Worm (Caenorhabditis elegans) whole organism, mixed stage, embryonic: ENCODE data around the gene rab-14.

Experiments
- M03D4.4 ChIP-seq: sonication (generic microtip); optimal IDR thresholded peaks from 2 replicates; lab custom pipeline; 2017; ENCODE audit warnings: mild to moderate bottlenecking, missing genetic modification characterization, missing compliant biosample characterization
- bed-3 ChIP-seq: fragments of 200-800 bp; sonication (Bioruptor generic); optimal IDR thresholded peaks from 3 replicates; lab custom pipeline; 2018; ENCODE audit warnings: mild to moderate bottlenecking, missing genetic modification characterization, moderate library complexity, missing compliant biosample characterization
- blmp-1 ChIP-seq: fragments of 150-350 bp; optimal IDR thresholded peaks from 2 replicates; lab custom pipeline; 2014; ENCODE audit warnings: missing biosample characterization, missing genetic modification characterization
- ceh-39 ChIP-seq: fragments of 150-350 bp; optimal IDR thresholded peaks from 2 replicates; lab custom pipeline; 2014; ENCODE audit warnings: missing biosample characterization, missing genetic modification characterization
- ceh-43 ChIP-seq: fragments of 200-800 bp; sonication (Bioruptor generic); optimal IDR thresholded peaks from 2 replicates; lab custom pipeline; 2018; ENCODE audit warnings: mild to moderate bottlenecking, missing genetic modification characterization, moderate library complexity, missing compliant biosample characterization
- ceh-83 ChIP-seq: fragments of 200-800 bp; sonication (Bioruptor generic); optimal IDR thresholded peaks from 2 replicates; lab custom pipeline; 2018; ENCODE audit warnings: mild to moderate bottlenecking, missing genetic modification characterization, missing compliant biosample characterization
- ces-1 ChIP-seq: fragments of 150-350 bp; optimal IDR thresholded peaks from 2 replicates; lab custom pipeline; 2014; ENCODE audit warnings: missing biosample characterization, missing genetic modification reagents, missing genetic modification characterization
- cnd-1 ChIP-seq: fragments of 200-800 bp; sonication (Bioruptor generic); optimal IDR thresholded peaks from 2 replicates; lab custom pipeline; 2018; ENCODE audit warnings: mild to moderate bottlenecking, missing genetic modification characterization, missing compliant biosample characterization
- drap-1 ChIP-seq: fragments of 200-800 bp; sonication (Bioruptor generic); optimal IDR thresholded peaks from 3 replicates; lab custom pipeline; 2018; ENCODE audit warnings: mild to moderate bottlenecking, missing genetic modification characterization, missing compliant biosample characterization
- elt-1 ChIP-seq: sonication (generic microtip); optimal IDR thresholded peaks from 2 replicates; lab custom pipeline; 2017; ENCODE audit warnings: missing genetic modification characterization, mild to moderate bottlenecking, missing compliant biosample characterization, antibody characterized with exemption, moderate library complexity, borderline replicate concordance; ENCODE audit not compliant: insufficient read depth
- flh-1 ChIP-seq: fragments of 200-800 bp; sonication (Bioruptor generic); optimal IDR thresholded peaks from 2 replicates; lab custom pipeline; 2018; ENCODE audit warnings: mild to moderate bottlenecking, missing genetic modification characterization, moderate library complexity, missing compliant biosample characterization
- ham-2 ChIP-seq: fragments of 200-800 bp; sonication (Bioruptor generic); optimal IDR thresholded peaks from 2 replicates; lab custom pipeline; 2018; ENCODE audit warnings: mild to moderate bottlenecking, missing genetic modification characterization, missing compliant biosample characterization
- hlh-1 ChIP-seq: fragments of 150-350 bp; optimal IDR thresholded peaks from 2 replicates; lab custom pipeline; 2014; ENCODE audit warnings: missing biosample characterization, missing genetic modification reagents, missing genetic modification characterization
- lin-13 ChIP-seq: fragments of 150-350 bp; optimal IDR thresholded peaks from 2 replicates; lab custom pipeline; 2014; ENCODE audit warnings: missing biosample characterization, missing genetic modification characterization
- lin-32 ChIP-seq: fragments of 200-800 bp; sonication (Bioruptor generic); optimal IDR thresholded peaks from 2 replicates; lab custom pipeline; 2018; ENCODE audit warnings: mild to moderate bottlenecking, missing genetic modification characterization, missing compliant biosample characterization
- lsy-2 ChIP-seq: fragments of 150-350 bp; optimal IDR thresholded peaks from 2 replicates; lab custom pipeline; 2014; ENCODE audit warnings: missing biosample characterization, missing genetic modification characterization
- mep-1 ChIP-seq: fragments of 150-350 bp; optimal IDR thresholded peaks from 2 replicates; lab custom pipeline; 2017; ENCODE audit warnings: missing biosample characterization, missing genetic modification reagents, missing genetic modification characterization, inconsistent platforms
- mls-2 ChIP-seq: sonication (generic microtip); optimal IDR thresholded peaks from 2 replicates; lab custom pipeline; 2016; ENCODE audit warnings: mild to moderate bottlenecking, missing genetic modification characterization, moderate library complexity, missing compliant biosample characterization
- nhr-12 ChIP-seq: fragments of 150-350 bp; optimal IDR thresholded peaks from 2 replicates; lab custom pipeline; 2014; ENCODE audit warnings: missing biosample characterization, missing genetic modification characterization
- nhr-2 ChIP-seq: fragments of 150-350 bp; optimal IDR thresholded peaks from 2 replicates; lab custom pipeline; 2014; ENCODE audit warnings: missing biosample characterization, missing genetic modification characterization
- nhr-237 ChIP-seq: fragments of 150-350 bp; optimal IDR thresholded peaks from 2 replicates; lab custom pipeline; 2014; ENCODE audit warnings: missing biosample characterization, missing genetic modification characterization
- nhr-28 ChIP-seq: fragments of 150-350 bp; optimal IDR thresholded peaks from 2 replicates; lab custom pipeline; 2014; ENCODE audit warnings: missing biosample characterization, missing genetic modification characterization
- nhr-76 ChIP-seq: sonication (generic microtip); optimal IDR thresholded peaks from 2 replicates; lab custom pipeline; 2017; ENCODE audit warnings: missing biosample characterization, missing genetic modification characterization
- pha-4 ChIP-seq: fragments of 150-350 bp; optimal IDR thresholded peaks from 2 replicates; lab custom pipeline; 2018; ENCODE audit warnings: missing biosample characterization, missing genetic modification reagents, missing genetic modification characterization
- sem-2 ChIP-seq: fragments of 200-800 bp; sonication (Bioruptor generic); optimal IDR thresholded peaks from 2 replicates; lab custom pipeline; 2018; ENCODE audit warnings: mild to moderate bottlenecking, missing genetic modification characterization, missing compliant biosample characterization
- snpc-4 ChIP-seq: fragments of 150-350 bp; optimal IDR thresholded peaks from 2 replicates; lab custom pipeline; 2014; ENCODE audit warnings: missing biosample characterization, missing genetic modification characterization
- sptf-1 ChIP-seq: sonication (generic microtip); optimal IDR thresholded peaks from 2 replicates; lab custom pipeline; 2017; ENCODE audit warnings: mild to moderate bottlenecking, missing genetic modification characterization, moderate library complexity, missing compliant biosample characterization
- tbx-8 ChIP-seq: fragments of 200-800 bp; sonication (Bioruptor generic); optimal IDR thresholded peaks from 2 replicates; lab custom pipeline; 2018; ENCODE audit warnings: mild to moderate bottlenecking, missing genetic modification characterization, moderate library complexity, missing compliant biosample characterization
- unc-120 ChIP-seq: sonication (generic microtip); optimal IDR thresholded peaks from 2 replicates; lab custom pipeline; 2017; ENCODE audit warnings: missing genetic modification characterization, missing compliant biosample characterization; ENCODE audit not compliant: poor library complexity, severe bottlenecking
- unc-39 ChIP-seq: fragments of 150-350 bp; optimal IDR thresholded peaks from 2 replicates; lab custom pipeline; 2014; ENCODE audit warnings: missing biosample characterization, missing genetic modification characterization
- unc-62 ChIP-seq: fragments of 150-350 bp; optimal IDR thresholded peaks from 2 replicates; lab custom pipeline; 2014; ENCODE audit warnings: missing biosample characterization, missing genetic modification reagents, missing genetic modification characterization
- zip-8 ChIP-seq: fragments of 150-350 bp; optimal IDR thresholded peaks from 2 replicates; lab custom pipeline; 2014; ENCODE audit warnings: missing biosample characterization, missing genetic modification characterization
- ztf-11 ChIP-seq: fragments of 150-350 bp; optimal IDR thresholded peaks from 2 replicates; lab custom pipeline; 2014; ENCODE audit warnings: missing biosample characterization, missing genetic modification characterization

rab-14 gene

DNA sequence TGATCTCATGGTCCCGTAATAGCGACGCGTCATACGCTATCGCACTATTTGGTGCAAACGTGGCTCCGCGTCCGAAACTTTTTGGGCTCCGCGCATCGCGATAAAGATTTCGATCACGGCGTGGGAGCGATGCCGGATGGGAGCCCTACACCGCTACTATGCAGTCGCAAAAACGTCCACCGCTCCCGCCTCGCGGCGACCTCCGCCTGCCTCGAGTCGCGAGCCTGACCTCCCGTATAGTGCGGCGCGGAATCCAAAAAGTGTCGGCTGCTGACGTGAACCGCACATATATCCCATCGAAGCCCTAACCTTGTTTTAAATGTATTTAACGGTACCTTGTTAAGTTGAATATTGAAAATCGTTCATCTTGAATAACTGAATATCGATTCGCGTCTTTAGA is 44.0 kb upstream of the rab-14 start:
- TF ChIP-seq ceh-39 (tag; lab: Kevin White, UChicago) (no peak), sptf-1 (tag; lab: Kevin White, UChicago) (no peak), snpc-4 (no peak), lsy-2 (tag; lab: Kevin White, UChicago) (no peak), ces-1 (no peak), hlh-1 (tag; lab: Kevin White, UChicago) (no peak), unc-120 (tag; lab: Kevin White, UChicago) (no peak), ham-2 (no peak), sem-2 (GFP tag; lab: Kevin White, UChicago) (no peak), pha-4 (tag; lab: Kevin White, UChicago) (no peak), nhr-28 (tag; lab: Kevin White, UChicago) (no peak), tbx-8 (GFP tag; lab: Kevin White, UChicago) (no peak)

- TF ChIP-seq pha-4 (tag; lab: Kevin White, UChicago), result no peak
- TF ChIP-seq M03D4.4 (tag; lab: Kevin White, UChicago), result no peak
- no peak for TF ChIP-seq elt-1 (tag; lab: Kevin White, UChicago)
- TF ChIP-seq tbx-8 (GFP tag; lab: Kevin White, UChicago), result no peak
- TF ChIP-seq blmp-1 (tag; lab: Kevin White, UChicago), result no peak
- TF ChIP-seq ztf-11 (tag; lab: Kevin White, UChicago), result no peak
- no peak for TF ChIP-seq cnd-1 (tag; lab: Kevin White, UChicago)
- TF ChIP-seq nhr-12 (tag; lab: Kevin White, UChicago), result no peak
- no peak for TF ChIP-seq hlh-1 (tag; lab: Kevin White, UChicago)
- no peak for TF ChIP-seq ceh-39 (tag; lab: Kevin White, UChicago)
- no peak for TF ChIP-seq unc-62 (GFP tag; lab: Kevin White, UChicago)
- no peak for TF ChIP-seq zip-8 (tag; lab: Kevin White, UChicago)
- TF ChIP-seq snpc-4, result no peak
These were observed 40.8 kb upstream of the rab-14 start, which contains the start of gene F59D12.5 for ce11 chrX:15647276-15647675. F59D12.5 (minus strand) TSS chrX:15647369.

ce11 chrX:15642638-15643037 is 36.2 kb upstream of the rab-14 start, which contains the start of gene H08J19.1:
H08J19.1 (plus strand) TSS chrX:15642938.
- no peak for TF ChIP-seq snpc-4
- no peak for TF ChIP-seq zip-8 (tag; lab: Kevin White, UChicago)
- TF ChIP-seq bed-3, result no peak
- no peak for TF ChIP-seq mls-2 (tag; lab: Kevin White, UChicago)
- TF ChIP-seq lin-32 (GFP tag; lab: Kevin White, UChicago), result no peak
- no peak for TF ChIP-seq nhr-2 (tag; lab: Kevin White, UChicago)
- TF ChIP-seq pha-4 (tag; lab: Kevin White, UChicago), result no peak
- no peak for TF ChIP-seq M03D4.4 (tag; lab: Kevin White, UChicago)
- no peak for TF ChIP-seq lin-13 (tag; lab: Kevin White, UChicago)
- TF ChIP-seq blmp-1 (tag; lab: Kevin White, UChicago), result no peak
- TF ChIP-seq flh-1 (GFP tag; lab: Kevin White, UChicago), result no peak
- no peak for TF ChIP-seq nhr-12 (tag; lab: Kevin White, UChicago)
- TF ChIP-seq nhr-237, result no peak
- no peak for TF ChIP-seq ceh-43 (GFP tag; lab: Kevin White, UChicago)
- no peak for TF ChIP-seq ceh-83 (GFP tag; lab: Kevin White, UChicago)
- no peak for TF ChIP-seq unc-62 (GFP tag; lab: Kevin White, UChicago)
- TF ChIP-seq ztf-11 (tag; lab: Kevin White, UChicago), result no peak
- no peak for TF ChIP-seq tbx-8 (GFP tag; lab: Kevin White, UChicago)
- no peak for TF ChIP-seq cnd-1 (tag; lab: Kevin White, UChicago)
- TF ChIP-seq unc-39 (tag; lab: Kevin White, UChicago), result no peak

DNA sequence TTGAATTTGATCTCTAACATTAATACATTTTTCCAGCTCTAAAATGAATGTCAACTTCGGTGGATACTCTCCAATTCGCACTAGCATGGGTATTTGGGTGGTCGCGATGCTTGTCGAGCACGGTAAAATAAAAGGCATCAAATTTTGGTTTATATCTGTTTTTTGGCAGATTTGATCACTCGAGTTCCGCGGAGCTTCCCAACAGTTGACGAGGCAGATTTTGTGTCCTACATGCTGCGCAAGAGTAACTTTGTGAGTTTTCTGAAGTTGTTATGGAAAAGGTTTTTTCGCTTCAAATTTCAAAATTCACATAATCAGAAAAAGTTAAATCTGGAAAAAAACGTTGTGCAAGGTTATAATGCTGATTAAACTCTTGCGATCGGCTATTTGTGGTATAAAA is 34.9 kb upstream of the rab-14 start:
- TF ChIP-seq hlh-1 (tag; lab: Kevin White, UChicago) (no peak), mep-1 (no peak), lin-32 (GFP tag; lab: Kevin White, UChicago) (no peak), nhr-237 (no peak), lin-13 (tag; lab: Kevin White, UChicago) (no peak), drap-1 (GFP tag; lab: Kevin White, UChicago) (no peak), mls-2 (tag; lab: Kevin White, UChicago) (no peak), blmp-1 (tag; lab: Kevin White, UChicago) (no peak), zip-8 (tag; lab: Kevin White, UChicago) (no peak), ceh-39 (tag; lab: Kevin White, UChicago) (no peak), bed-3 (no peak), ztf-11 (tag; lab: Kevin White, UChicago) (no peak), nhr-76 (tag; lab: Kevin White, UChicago) (no peak), nhr-12 (tag; lab: Kevin White, UChicago) (no peak), unc-62 (GFP tag; lab: Kevin White, UChicago) (no peak), unc-120 (tag; lab: Kevin White, UChicago) (no peak), M03D4.4 (tag; lab: Kevin White, UChicago) (no peak), ham-2 (no peak), sem-2 (GFP tag; lab: Kevin White, UChicago) (no peak), unc-39 (tag; lab: Kevin White, UChicago) (no peak)
